Worm (Caenorhabditis elegans): Measurements from ENCODE around the gene egl-5.

DNA sequence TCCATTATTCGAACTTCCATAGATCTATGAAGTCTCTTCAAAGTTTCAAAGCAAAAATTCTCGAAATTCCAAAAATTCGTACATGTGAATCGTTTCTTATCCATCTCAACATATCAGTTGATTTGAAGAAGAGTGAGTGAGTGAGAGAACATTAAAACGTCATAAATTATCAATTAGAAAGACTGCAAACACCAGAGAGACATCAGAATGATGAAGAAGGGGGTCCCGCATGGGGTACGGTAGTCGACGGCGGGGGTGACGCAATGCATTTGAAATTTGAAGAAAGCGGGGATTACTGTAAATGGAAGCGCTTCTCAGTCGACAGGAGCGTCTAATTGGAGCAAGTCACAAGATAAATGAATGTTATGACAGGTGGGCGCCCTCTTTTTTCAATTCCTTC lies 23.7 kb upstream of the egl-5 start:
- TF ChIP-seq ama-1 (optimal IDR thresholded peaks at IDR 0.05) (no peak), fos-1 (tag; optimal IDR thresholded peaks at IDR 0.05) (no peak)

All from whole organism, L3 larva.